Worm (Caenorhabditis elegans) whole organism, L4 larva: ENCODE results near the gene npr-21.
A peak's percentile ranks its signal among the peaks of the same experiment; 100 is the strongest.

Experiments used
- F10B5.3 ChIP-seq: sonication (generic microtip); optimal IDR thresholded peaks from 2 replicates; lab custom pipeline; 2016; ENCODE audit warnings: mild to moderate bottlenecking, missing genetic modification characterization, missing compliant biosample characterization
- F37D6.2 ChIP-seq: sonication (generic microtip); optimal IDR thresholded peaks from 2 replicates; lab custom pipeline; 2016; ENCODE audit warnings: mild to moderate bottlenecking, missing genetic modification characterization, missing compliant biosample characterization
- T20F7.1 ChIP-seq: fragments of 200-800 bp; sonication (Bioruptor generic); optimal IDR thresholded peaks from 2 replicates; lab custom pipeline; 2018; ENCODE audit warnings: mild to moderate bottlenecking, missing genetic modification characterization, missing compliant biosample characterization
- T26A8.4 ChIP-seq: fragments of 200-800 bp; sonication (Bioruptor generic); IDR thresholded peaks from 2 replicates; pipeline ENCODE4 v1.3.6; 2022; ENCODE audit warnings: missing genetic modification characterization, missing compliant biosample characterization
- Y5F2A.4 ChIP-seq: fragments of 200-800 bp; sonication (Bioruptor generic); optimal IDR thresholded peaks from 2 replicates; lab custom pipeline; 2018; ENCODE audit warnings: mild to moderate bottlenecking, missing genetic modification characterization, missing compliant biosample characterization
- aha-1 ChIP-seq: fragments of 150-350 bp; peaks from one replicate; lab custom pipeline; 2014; ENCODE audit warnings: missing biosample characterization, missing genetic modification characterization
- cey-2 ChIP-seq: sonication (generic microtip); optimal IDR thresholded peaks from 3 replicates; lab custom pipeline; 2017; ENCODE audit warnings: missing genetic modification characterization, mild to moderate bottlenecking, missing compliant biosample characterization, antibody characterized with exemption, borderline replicate concordance; ENCODE audit not compliant: insufficient read depth
- ctbp-1 ChIP-seq: fragments of 200-800 bp; sonication (Bioruptor generic); IDR thresholded peaks from 2 replicates; pipeline ENCODE4 v1.3.6; 2022; ENCODE audit warnings: missing genetic modification reagents, missing genetic modification characterization, missing compliant biosample characterization
- daf-16 ChIP-seq, 3 experiments: sonication (generic microtip); optimal IDR thresholded peaks; 2 replicates each; lab custom pipeline; 2016 to 2017; ENCODE audit warnings: missing genetic modification characterization in 3 of 3, missing genetic modification reagents in 3 of 3, mild to moderate bottlenecking in 2 of 3, missing compliant biosample characterization in 2 of 3, missing biosample characterization in 1 of 3, moderate library complexity in 1 of 3
- daf-8 ChIP-seq: fragments of 200-800 bp; sonication (Bioruptor generic); IDR thresholded peaks from 2 replicates; pipeline ENCODE4 v1.3.6; 2022; ENCODE audit warnings: missing genetic modification characterization, missing compliant biosample characterization
- dmd-6 ChIP-seq: fragments of 200-800 bp; sonication (Bioruptor generic); IDR thresholded peaks from 2 replicates; pipeline ENCODE4 v1.3.6; 2022; ENCODE audit warnings: missing genetic modification reagents, missing genetic modification characterization, missing compliant biosample characterization
- dpl-1 ChIP-seq: fragments of 150-350 bp; optimal IDR thresholded peaks from 2 replicates; lab custom pipeline; 2014; ENCODE audit warnings: missing biosample characterization, missing genetic modification reagents, missing genetic modification characterization
- duxl-1 ChIP-seq: sonication (generic microtip); optimal IDR thresholded peaks from 2 replicates; lab custom pipeline; 2016; ENCODE audit warnings: mild to moderate bottlenecking, missing genetic modification characterization, moderate library complexity, missing compliant biosample characterization; ENCODE audit not compliant: poor library complexity
- dve-1 ChIP-seq: sonication (generic microtip); optimal IDR thresholded peaks from 2 replicates; lab custom pipeline; 2017; ENCODE audit warnings: antibody characterized with exemption, mild to moderate bottlenecking, missing genetic modification characterization, missing compliant biosample characterization; ENCODE audit not compliant: insufficient read depth
- egl-27 ChIP-seq: sonication (generic microtip); optimal IDR thresholded peaks from 3 replicates; lab custom pipeline; 2017; ENCODE audit warnings: missing biosample characterization, missing genetic modification reagents, missing genetic modification characterization
- gei-8 ChIP-seq: fragments of 200-800 bp; sonication (Bioruptor generic); optimal IDR thresholded peaks from 2 replicates; lab custom pipeline; 2018; ENCODE audit warnings: mild to moderate bottlenecking, missing genetic modification characterization, missing compliant biosample characterization
- hlh-11 ChIP-seq: fragments of 200-800 bp; sonication (Bioruptor generic); optimal IDR thresholded peaks from 2 replicates; lab custom pipeline; 2018; ENCODE audit warnings: mild to moderate bottlenecking, missing genetic modification characterization, missing compliant biosample characterization
- hlh-30 ChIP-seq: sonication (generic microtip); optimal IDR thresholded peaks from 2 replicates; lab custom pipeline; 2017; ENCODE audit warnings: antibody characterized with exemption, mild to moderate bottlenecking, missing genetic modification characterization, missing compliant biosample characterization; ENCODE audit not compliant: insufficient read depth
- hmg-1.1 ChIP-seq: fragments of 200-800 bp; sonication (Bioruptor generic); IDR thresholded peaks from 2 replicates; pipeline ENCODE4 v1.3.6; 2022; ENCODE audit warnings: missing genetic modification reagents, missing genetic modification characterization, missing compliant biosample characterization
- jun-1 ChIP-seq: fragments of 150-350 bp; optimal IDR thresholded peaks from 2 replicates; lab custom pipeline; 2014; ENCODE audit warnings: missing biosample characterization, missing genetic modification reagents, missing genetic modification characterization
- lin-13 ChIP-seq: fragments of 150-350 bp; optimal IDR thresholded peaks from 2 replicates; lab custom pipeline; 2014; ENCODE audit warnings: missing biosample characterization, missing genetic modification reagents, missing genetic modification characterization
- lin-38 ChIP-seq: fragments of 200-800 bp; sonication (Bioruptor generic); IDR thresholded peaks from 2 replicates; pipeline ENCODE4 v1.3.6; 2022; ENCODE audit warnings: missing genetic modification reagents, missing genetic modification characterization, missing compliant biosample characterization
- lir-3 ChIP-seq: sonication (generic microtip); optimal IDR thresholded peaks from 2 replicates; lab custom pipeline; 2016; ENCODE audit warnings: mild to moderate bottlenecking, missing genetic modification characterization, missing compliant biosample characterization
- lsy-2 ChIP-seq, 2 experiments: fragments of 150-350 bp in 1 of 2; sonication (generic microtip) in 1 of 2; optimal IDR thresholded peaks; 2 replicates each; lab custom pipeline; 2014 to 2017; ENCODE audit warnings: missing biosample characterization in 2 of 2, missing genetic modification characterization in 2 of 2
- madf-9 ChIP-seq: fragments of 200-800 bp; sonication (Bioruptor generic); conservative IDR thresholded peaks from 2 replicates; pipeline ENCODE4 v1.3.6; 2022; ENCODE audit warnings: missing genetic modification reagents, missing genetic modification characterization, missing compliant biosample characterization
- mdl-1 ChIP-seq, 2 experiments: fragments of 150-350 bp in 1 of 2; sonication (generic microtip) in 1 of 2; optimal IDR thresholded peaks; 2 replicates each; lab custom pipeline; 2014 to 2017; ENCODE audit warnings: missing biosample characterization in 2 of 2, missing genetic modification characterization in 2 of 2
- mep-1 ChIP-seq: fragments of 150-350 bp; sonication (generic microtip); optimal IDR thresholded peaks from 3 replicates; lab custom pipeline; 2014; ENCODE audit warnings: missing biosample characterization, missing genetic modification characterization
- mes-2 ChIP-seq: sonication (generic microtip); optimal IDR thresholded peaks from 2 replicates; lab custom pipeline; 2016; ENCODE audit warnings: missing genotype, mild to moderate bottlenecking, missing genetic modification characterization, missing compliant biosample characterization; ENCODE audit not compliant: poor library complexity, severe bottlenecking
- mxl-3 ChIP-seq: fragments of 200-800 bp; sonication (Bioruptor generic); optimal IDR thresholded peaks from 2 replicates; lab custom pipeline; 2018; ENCODE audit warnings: mild to moderate bottlenecking, missing genetic modification characterization, missing compliant biosample characterization
- nhr-10 ChIP-seq: fragments of 150-350 bp; optimal IDR thresholded peaks from 2 replicates; lab custom pipeline; 2014; ENCODE audit warnings: missing biosample characterization, missing genetic modification characterization
- nhr-11 ChIP-seq: fragments of 150-350 bp; optimal IDR thresholded peaks from 2 replicates; lab custom pipeline; 2014; ENCODE audit warnings: missing biosample characterization, missing genetic modification characterization
- nhr-28 ChIP-seq: fragments of 150-350 bp; optimal IDR thresholded peaks from 2 replicates; lab custom pipeline; 2014; ENCODE audit warnings: missing biosample characterization, missing genetic modification characterization
- nhr-6 ChIP-seq: fragments of 150-350 bp; optimal IDR thresholded peaks from 2 replicates; lab custom pipeline; 2014; ENCODE audit warnings: missing biosample characterization, missing genetic modification characterization
- nhr-77 ChIP-seq: fragments of 150-350 bp; optimal IDR thresholded peaks from 2 replicates; lab custom pipeline; 2014; ENCODE audit warnings: missing biosample characterization, missing genetic modification characterization
- pha-4 ChIP-seq, 2 experiments: fragments of 150-350 bp in 1 of 2; fragments of 200-800 bp in 1 of 2; sonication (Bioruptor generic) in 1 of 2; IDR thresholded peaks in 1 of 2; optimal IDR thresholded peaks in 1 of 2; 2 replicates each; pipeline versions ENCODE4 v1.3.6 to Lab custom; 2014 to 2022; ENCODE audit warnings: missing genetic modification characterization in 2 of 2, missing genetic modification reagents in 2 of 2, missing biosample characterization in 1 of 2, missing compliant biosample characterization in 1 of 2
- pqm-1 ChIP-seq: sonication (generic microtip); optimal IDR thresholded peaks from 2 replicates; lab custom pipeline; 2017; ENCODE audit warnings: missing biosample characterization, missing genetic modification characterization
- rbr-2 ChIP-seq: sonication (generic microtip); optimal IDR thresholded peaks from 2 replicates; lab custom pipeline; 2016; ENCODE audit warnings: missing genotype, missing genetic modification characterization, missing compliant biosample characterization
- unc-130 ChIP-seq: sonication (generic microtip); optimal IDR thresholded peaks from 2 replicates; lab custom pipeline; 2016; ENCODE audit warnings: missing genetic modification reagents, missing genetic modification characterization, missing compliant biosample characterization
- unc-39 ChIP-seq: sonication (generic microtip); optimal IDR thresholded peaks from 2 replicates; lab custom pipeline; 2017; ENCODE audit warnings: missing biosample characterization, missing genetic modification characterization
- unc-62 ChIP-seq, 3 experiments: fragments of 150-350 bp in 1 of 3; sonication (generic microtip); optimal IDR thresholded peaks in 2 of 3; peaks in 1 of 3; 1 replicate in 1 of 3; 2 replicates in 2 of 3; lab custom pipeline; 2014 to 2017; ENCODE audit warnings: missing biosample characterization in 3 of 3, missing genetic modification characterization in 3 of 3, missing genetic modification reagents in 3 of 3, missing genotype in 1 of 3
- zfp-2 ChIP-seq: sonication (generic microtip); optimal IDR thresholded peaks from 2 replicates; lab custom pipeline; 2016; ENCODE audit warnings: mild to moderate bottlenecking, missing genetic modification characterization, missing compliant biosample characterization
- zip-2 ChIP-seq: fragments of 150-350 bp; optimal IDR thresholded peaks from 2 replicates; lab custom pipeline; 2014; ENCODE audit warnings: missing biosample characterization, missing genetic modification characterization
- ztf-7 ChIP-seq: fragments of 150-350 bp; optimal IDR thresholded peaks from 2 replicates; lab custom pipeline; 2014; ENCODE audit warnings: missing biosample characterization, missing genetic modification characterization

The npr-21 gene

ce11 chrX:17184363-17184762 is 26.6 kb upstream of the npr-21 start (continued):
- TF ChIP-seq dmd-6 (GFP tag; lab: Robert Waterston, UW) (peak; percentile 27; the same call in 1 of the 2 replicates), rbr-2 (tag; lab: Kevin White, UChicago) (peak; percentile 75), mes-2 (tag; lab: Kevin White, UChicago) (peak; percentile 76), nhr-28 (peak; percentile 94), dve-1 (tag; lab: Kevin White, UChicago) (peak; percentile 25), daf-16 (GFP tag; optimal IDR thresholded peaks at IDR 0.05; lab: Kevin White, UChicago) (peak in 1 of 2 experiments; percentile 6), daf-16 (tag; optimal IDR thresholded peaks at IDR 0.05; lab: Kevin White, UChicago) (peak; percentile 56), ctbp-1 (0 out of 2 replicates have a peak, but pooled peaks have one; percentile 30), lir-3 (tag; lab: Kevin White, UChicago) (no peak), zip-2 (tag; lab: Kevin White, UChicago) (peak; percentile 34), mep-1 (tag; lab: Kevin White, UChicago) (peak; percentile 75), gei-8 (GFP tag; lab: Kevin White, UChicago) (no peak)
- TF ChIP-seq, all 104 proteins: peak for 26

DNA sequence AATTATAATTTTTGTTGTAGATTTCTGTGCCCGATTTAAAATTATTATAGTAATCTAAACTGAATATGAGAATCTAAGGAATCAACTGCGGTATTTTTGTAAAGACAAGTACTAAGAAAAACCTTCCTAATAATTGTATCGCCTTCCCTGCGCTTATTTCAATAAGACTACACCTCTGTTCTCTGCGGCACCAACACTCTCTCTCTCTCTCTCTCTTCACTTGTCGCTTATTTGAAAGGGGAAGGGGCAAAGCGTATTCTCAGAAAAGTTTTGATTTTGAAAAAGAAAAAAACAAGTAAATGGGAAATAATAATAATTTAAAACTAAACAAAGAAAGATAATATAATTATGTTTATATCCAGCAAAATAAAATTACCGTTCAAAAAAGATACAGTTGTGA is 23.5 kb upstream of the npr-21 start:
- TF ChIP-seq mes-2 (tag; lab: Kevin White, UChicago) (peak; percentile 89), mep-1 (tag; lab: Kevin White, UChicago) (peak; percentile 84), Y5F2A.4 (GFP tag; lab: Kevin White, UChicago) (no peak), hmg-1.1 (GFP tag; lab: Robert Waterston, UW) (peak; percentile 87), egl-27 (tag; lab: Kevin White, UChicago) (no peak), F10B5.3 (tag; lab: Kevin White, UChicago) (peak; percentile 82), cey-2 (tag; lab: Kevin White, UChicago) (no peak), T20F7.1 (GFP tag; lab: Kevin White, UChicago) (peak; percentile 63), rbr-2 (tag; lab: Kevin White, UChicago) (peak; percentile 69), lsy-2 (tag; optimal IDR thresholded peaks at IDR 0.05; lab: Kevin White, UChicago) (peak in 1 of 2 experiments; percentile 24), ztf-7 (peak; percentile 63), unc-130 (GFP tag; lab: Kevin White, UChicago) (no peak), pha-4 (GFP tag; IDR thresholded peaks at IDR 0.05; lab: Robert Waterston, UW) (no peak), pha-4 (tag; optimal IDR thresholded peaks at IDR 0.05; lab: Kevin White, UChicago) (peak; percentile 35), dve-1 (tag; lab: Kevin White, UChicago) (peak; percentile 75), lin-38 (GFP tag; lab: Robert Waterston, UW) (no peak), aha-1 (tag; lab: Kevin White, UChicago) (peak; percentile 55), unc-39 (tag; lab: Kevin White, UChicago) (no peak), F37D6.2 (tag; lab: Kevin White, UChicago) (peak; percentile 39), daf-8 (GFP tag; lab: Robert Waterston, UW) (no peak), dpl-1 (GFP tag; lab: Kevin White, UChicago) (peak; percentile 33), nhr-11 (tag; lab: Kevin White, UChicago) (peak; percentile 65), mxl-3 (GFP tag; lab: Kevin White, UChicago) (peak; percentile 6), zfp-2 (no peak), nhr-28 (peak; percentile 61), jun-1 (tag; lab: Kevin White, UChicago) (peak; percentile 61), nhr-10 (tag; lab: Kevin White, UChicago) (peak; percentile 26), T26A8.4 (GFP tag; lab: Robert Waterston, UW) (peak; percentile 47), hlh-30 (tag; lab: Kevin White, UChicago) (peak; percentile 31), pqm-1 (tag; lab: Kevin White, UChicago) (peak; percentile 49), hlh-11 (tag; lab: Kevin White, UChicago) (peak; percentile 57), unc-62 (GFP tag; optimal IDR thresholded peaks at IDR 0.05 in 1 of 2; lab: Kevin White, UChicago) (peak in 1 of 2 experiments; percentile 83), unc-62 (tag; optimal IDR thresholded peaks at IDR 0.05; lab: Kevin White, UChicago) (no peak), nhr-6 (tag; lab: Kevin White, UChicago) (peak; percentile 17), mdl-1 (tag; optimal IDR thresholded peaks at IDR 0.05; lab: Kevin White, UChicago) (peak in 1 of 2 experiments; percentile 25), lin-13 (peak; percentile 25), daf-16 (GFP tag; optimal IDR thresholded peaks at IDR 0.05; lab: Kevin White, UChicago) (peak in 1 of 2 experiments; percentile 8), daf-16 (tag; optimal IDR thresholded peaks at IDR 0.05; lab: Kevin White, UChicago) (peak; percentile 54), nhr-77 (peak; percentile 93), madf-9 (GFP tag; lab: Robert Waterston, UW) (0 out of 2 replicates have a peak, but pooled peaks have one; percentile 11), duxl-1 (peak; percentile 68)
